Fruit fly (Drosophila melanogaster) whole organism, pupa: ENCODE results near the gene Spn28B.
A peak's percentile ranks its signal among the peaks of the same experiment; 100 is the strongest.

Experiments used
- CG10348 ChIP-seq: fragments of 200-800 bp; sonication (Bioruptor generic); IDR thresholded peaks from 2 replicates; pipeline ENCODE4 v1.3.6; 2022; ENCODE audit warnings: missing biosample characterization, missing genetic modification characterization
- CG12605 ChIP-seq: fragments of 200-800 bp; sonication (Bioruptor generic); IDR thresholded peaks from 2 replicates; pipeline ENCODE4 v1.3.6; 2022; ENCODE audit warnings: missing biosample characterization, missing genetic modification characterization
- CG13204 ChIP-seq: fragments of 200-800 bp; sonication (Bioruptor generic); optimal IDR thresholded peaks from 2 replicates; lab custom pipeline; 2018; ENCODE audit warnings: missing biosample characterization, mild to moderate bottlenecking, missing genetic modification characterization, moderate library complexity
- CG14655 ChIP-seq: fragments of 200-800 bp; sonication (Bioruptor generic); optimal IDR thresholded peaks from 3 replicates; lab custom pipeline; 2017; ENCODE audit warnings: mild to moderate bottlenecking, missing biosample characterization, missing genetic modification reagents, missing genetic modification characterization
- CG15710 ChIP-seq: fragments of 200-800 bp; sonication (Bioruptor generic); optimal IDR thresholded peaks from 2 replicates; lab custom pipeline; 2018; ENCODE audit warnings: missing biosample characterization, mild to moderate bottlenecking, missing genetic modification characterization, moderate library complexity
- CG17806 ChIP-seq: fragments of 200-800 bp; sonication (Bioruptor generic); optimal IDR thresholded peaks from 2 replicates; lab custom pipeline; 2018; ENCODE audit warnings: missing biosample characterization, mild to moderate bottlenecking, missing genetic modification characterization, moderate library complexity
- CG32121 ChIP-seq: fragments of 200-800 bp; sonication (Bioruptor generic); IDR thresholded peaks from 2 replicates; pipeline ENCODE4 v1.3.6; 2022; ENCODE audit warnings: missing biosample characterization, missing genetic modification characterization
- CG34367 ChIP-seq: fragments of 200-800 bp; sonication (Bioruptor generic); optimal IDR thresholded peaks from 2 replicates; lab custom pipeline; 2018; ENCODE audit warnings: missing biosample characterization, mild to moderate bottlenecking, missing genetic modification characterization
- CG4496 ChIP-seq: fragments of 200-800 bp; sonication (Bioruptor generic); IDR thresholded peaks from 3 replicates; pipeline ENCODE4 v1.3.6; 2022; ENCODE audit warnings: missing biosample characterization, missing genetic modification characterization
- CG8159 ChIP-seq: fragments of 200-800 bp; sonication (Bioruptor generic); optimal IDR thresholded peaks from 3 replicates; lab custom pipeline; 2018; ENCODE audit warnings: missing biosample characterization, mild to moderate bottlenecking, missing genetic modification characterization, moderate library complexity
- CG8301 ChIP-seq: fragments of 200-800 bp; sonication (Bioruptor generic); optimal IDR thresholded peaks from 2 replicates; lab custom pipeline; 2018; ENCODE audit warnings: missing biosample characterization, mild to moderate bottlenecking, missing genetic modification characterization
- CG9948 ChIP-seq: fragments of 200-800 bp; sonication (Bioruptor generic); optimal IDR thresholded peaks from 2 replicates; lab custom pipeline; 2018; ENCODE audit warnings: missing biosample characterization, mild to moderate bottlenecking, missing genetic modification characterization, moderate library complexity
- D1 ChIP-seq: fragments of 200-800 bp; sonication (Bioruptor generic); optimal IDR thresholded peaks from 2 replicates; lab custom pipeline; 2018; ENCODE audit warnings: missing biosample characterization, mild to moderate bottlenecking, missing genetic modification characterization, moderate library complexity
- EcR ChIP-seq: fragments of 200-800 bp; sonication (Bioruptor generic); optimal IDR thresholded peaks from 3 replicates; lab custom pipeline; 2019; ENCODE audit warnings: missing biosample characterization, missing genetic modification characterization, mild to moderate bottlenecking, moderate library complexity, missing genetic modification reagents
- Ets98B ChIP-seq: fragments of 200-800 bp; sonication (Bioruptor generic); IDR thresholded peaks from 2 replicates; pipeline ENCODE4 v1.3.6; 2022; ENCODE audit warnings: missing biosample characterization, missing genetic modification characterization
- Pif1A ChIP-seq: fragments of 200-800 bp; sonication (Bioruptor generic); optimal IDR thresholded peaks from 3 replicates; lab custom pipeline; 2016; ENCODE audit warnings: missing biosample characterization, missing genetic modification characterization
- Pif1B ChIP-seq: fragments of 200-800 bp; sonication (Bioruptor generic); optimal IDR thresholded peaks from 3 replicates; lab custom pipeline; 2016; ENCODE audit warnings: missing biosample characterization, missing genetic modification characterization
- Snoo ChIP-seq: fragments of 200-800 bp; sonication (Bioruptor generic); optimal IDR thresholded peaks from 3 replicates; lab custom pipeline; 2017; ENCODE audit warnings: missing biosample characterization, mild to moderate bottlenecking, missing genetic modification characterization, inconsistent platforms
- fd96Ca ChIP-seq: fragments of 200-800 bp; sonication (Bioruptor generic); IDR thresholded peaks from 3 replicates; pipeline ENCODE4 v1.3.6; 2022; ENCODE audit warnings: missing biosample characterization, missing genetic modification characterization
- gl ChIP-seq: fragments of 200-800 bp; sonication (Bioruptor generic); optimal IDR thresholded peaks from 2 replicates; lab custom pipeline; 2018; ENCODE audit warnings: missing biosample characterization, mild to moderate bottlenecking, missing genetic modification characterization
- rn ChIP-seq: fragments of 200-800 bp; sonication (Bioruptor generic); IDR thresholded peaks from 2 replicates; pipeline ENCODE4 v1.3.6; 2022; ENCODE audit warnings: missing biosample characterization, missing genetic modification characterization

The Spn28B gene

dm6 chr2L:7546824-7547466 lies 34.8 kb upstream of the Spn28B start:
- TF ChIP-seq CG14655 (GFP tag; lab: Kevin White, UChicago) = peak; percentile 70
- TF ChIP-seq Pif1A = peak; percentile 30
- TF ChIP-seq CG32121 (GFP tag; lab: Robert Waterston, UW) = peak; percentile 61; the same call in 1 of the 2 replicates
- TF ChIP-seq Pif1B (GFP tag; lab: Kevin White, UChicago) = peak; percentile 4
- TF ChIP-seq CG9948 (tag; lab: Kevin White, UChicago) = peak; percentile 60
- TF ChIP-seq gl (tag; lab: Kevin White, UChicago) = peak; percentile 7
- no peak for TF ChIP-seq CG12605 (GFP tag; lab: Robert Waterston, UW)
- peak; percentile 21 for TF ChIP-seq Snoo (tag; lab: Kevin White, UChicago)
- TF ChIP-seq rn (GFP tag; lab: Robert Waterston, UW) = no peak
- TF ChIP-seq CG34367 (tag; lab: Kevin White, UChicago) = peak; percentile 56
- no peak for TF ChIP-seq D1 (tag; lab: Kevin White, UChicago)
- TF ChIP-seq Ets98B (GFP tag; lab: Robert Waterston, UW) = peak; percentile 59; the same call in 1 of the 2 replicates
- peak; percentile 45; the same call in 1 of the 2 replicates for TF ChIP-seq CG10348 (GFP tag; lab: Robert Waterston, UW)
- TF ChIP-seq CG8301 (tag; lab: Kevin White, UChicago) = peak; percentile 46
- peak; percentile 63 for TF ChIP-seq CG17806
- no peak for TF ChIP-seq CG13204 (GFP tag; lab: Kevin White, UChicago)
- TF ChIP-seq CG4496 (GFP tag; lab: Robert Waterston, UW) = peak; percentile 41; the same call in 1 of the 3 replicates
- peak; percentile 69 for TF ChIP-seq EcR
- TF ChIP-seq CG8159 = peak; percentile 81
- 0 out of 3 replicates have a peak, but pooled peaks have one; percentile 21 for TF ChIP-seq fd96Ca (GFP tag; lab: Robert Waterston, UW)
- peak; percentile 71 for TF ChIP-seq CG15710

dm6 chr2L:7559532-7559931 lies 22.2 kb upstream of the Spn28B start:
- TF ChIP-seq Pif1B (GFP tag; lab: Kevin White, UChicago) (no peak), Ets98B (GFP tag; lab: Robert Waterston, UW) (peak; percentile 26; the same call in 1 of the 2 replicates), rn (GFP tag; lab: Robert Waterston, UW) (peak; percentile 27; the same call in 1 of the 2 replicates), CG32121 (GFP tag; lab: Robert Waterston, UW) (peak; percentile 67), CG14655 (GFP tag; lab: Kevin White, UChicago) (no peak), CG8301 (tag; lab: Kevin White, UChicago) (no peak), CG13204 (GFP tag; lab: Kevin White, UChicago) (no peak), CG4496 (GFP tag; lab: Robert Waterston, UW) (peak; percentile 46; the same call in 2 of the 3 replicates), CG15710 (no peak), Snoo (tag; lab: Kevin White, UChicago) (no peak), CG34367 (tag; lab: Kevin White, UChicago) (no peak), EcR (no peak), CG8159 (no peak), CG10348 (GFP tag; lab: Robert Waterston, UW) (no peak), fd96Ca (GFP tag; lab: Robert Waterston, UW) (peak; percentile 29; the same call in 1 of the 3 replicates), gl (tag; lab: Kevin White, UChicago) (no peak)

- TF ChIP-seq CG9948 (tag; lab: Kevin White, UChicago) (no peak), CG13204 (GFP tag; lab: Kevin White, UChicago) (no peak), fd96Ca (GFP tag; lab: Robert Waterston, UW) (no peak), CG14655 (GFP tag; lab: Kevin White, UChicago) (no peak), CG17806 (no peak), Ets98B (GFP tag; lab: Robert Waterston, UW) (no peak), CG8159 (no peak), Pif1B (GFP tag; lab: Kevin White, UChicago) (no peak), CG10348 (GFP tag; lab: Robert Waterston, UW) (no peak), CG12605 (GFP tag; lab: Robert Waterston, UW) (no peak), CG4496 (GFP tag; lab: Robert Waterston, UW) (no peak), Snoo (tag; lab: Kevin White, UChicago) (no peak)
- TF ChIP-seq, all 21 proteins: peak for 0
Measured at dm6 chr2L:7562542-7562941, 19.2 kb upstream of the Spn28B start.

- TF ChIP-seq CG12605 (GFP tag; lab: Robert Waterston, UW) (no peak), rn (GFP tag; lab: Robert Waterston, UW) (no peak), CG4496 (GFP tag; lab: Robert Waterston, UW) (peak; percentile 62), EcR (no peak), CG13204 (GFP tag; lab: Kevin White, UChicago) (no peak), CG34367 (tag; lab: Kevin White, UChicago) (peak; percentile 33), Snoo (tag; lab: Kevin White, UChicago) (no peak), Pif1B (GFP tag; lab: Kevin White, UChicago) (peak; percentile 18), CG9948 (tag; lab: Kevin White, UChicago) (peak; percentile 52), Pif1A (peak; percentile 56), CG17806 (peak; percentile 36), gl (tag; lab: Kevin White, UChicago) (no peak), CG14655 (GFP tag; lab: Kevin White, UChicago) (peak; percentile 39), CG15710 (peak; percentile 24), CG32121 (GFP tag; lab: Robert Waterston, UW) (no peak), CG10348 (GFP tag; lab: Robert Waterston, UW) (no peak), Ets98B (GFP tag; lab: Robert Waterston, UW) (no peak), D1 (tag; lab: Kevin White, UChicago) (no peak), CG8301 (tag; lab: Kevin White, UChicago) (peak; percentile 10), CG8159 (peak; percentile 53), fd96Ca (GFP tag; lab: Robert Waterston, UW) (peak; percentile 53; the same call in 1 of the 3 replicates)
Measured at dm6 chr2L:7564856-7565255, 16.9 kb upstream of the Spn28B start.

dm6 chr2L:7566627-7567026 lies 15.1 kb upstream of the Spn28B start:
- TF ChIP-seq CG13204 (GFP tag; lab: Kevin White, UChicago) (no peak), fd96Ca (GFP tag; lab: Robert Waterston, UW) (no peak), Snoo (tag; lab: Kevin White, UChicago) (no peak), CG34367 (tag; lab: Kevin White, UChicago) (no peak), EcR (no peak), Pif1A (no peak), D1 (tag; lab: Kevin White, UChicago) (no peak), gl (tag; lab: Kevin White, UChicago) (no peak), CG10348 (GFP tag; lab: Robert Waterston, UW) (no peak), Ets98B (GFP tag; lab: Robert Waterston, UW) (no peak)
